Worm (Caenorhabditis elegans): ENCODE results near the gene srh-8.

ce11 chrV:4029627-4030026 is 24.3 kb downstream of the srh-8 start:
- TF ChIP-seq unc-39 (tag; optimal IDR thresholded peaks at IDR 0.05), result no peak
- TF ChIP-seq unc-130 (GFP tag; optimal IDR thresholded peaks at IDR 0.05), result no peak
- TF ChIP-seq nhr-77 (tag; optimal IDR thresholded peaks at IDR 0.05), result no peak
- no peak for TF ChIP-seq nhr-76 (tag; optimal IDR thresholded peaks at IDR 0.05)
- TF ChIP-seq egl-27 (tag; optimal IDR thresholded peaks at IDR 0.05), result no peak
- peak; percentile 31 for TF ChIP-seq aha-1 (tag)
- TF ChIP-seq fkh-10 (GFP tag; optimal IDR thresholded peaks at IDR 0.05), result no peak

Data from whole organism, L4 larva.